Worm (Caenorhabditis elegans) whole organism, midembryonic: ENCODE results near the gene C10C6.7.

Experiments
- T22C8.4 ChIP-seq: fragments of 200-800 bp; sonication (Bioruptor generic); IDR thresholded peaks from 2 replicates; pipeline ENCODE4 v1.3.6; 2022; ENCODE audit warnings: missing genetic modification characterization, missing compliant biosample characterization
- cog-1 ChIP-seq: sonication (generic microtip); optimal IDR thresholded peaks from 2 replicates; lab custom pipeline; 2016; ENCODE audit warnings: missing genetic modification characterization, missing compliant biosample characterization
- flt-1 ChIP-seq: fragments of 200-800 bp; sonication (Bioruptor generic); IDR thresholded peaks from 2 replicates; pipeline ENCODE4 v1.3.6; 2022; ENCODE audit warnings: missing genetic modification characterization, missing compliant biosample characterization
- klf-2 ChIP-seq: fragments of 200-800 bp; sonication (Bioruptor generic); conservative IDR thresholded peaks from 2 replicates; pipeline ENCODE4 v1.3.6; 2022; ENCODE audit warnings: missing genetic modification reagents, missing genetic modification characterization, missing compliant biosample characterization
- med-1 ChIP-seq: sonication (generic microtip); optimal IDR thresholded peaks from 2 replicates; lab custom pipeline; 2017; ENCODE audit warnings: missing genetic modification characterization, mild to moderate bottlenecking, missing compliant biosample characterization, antibody characterized with exemption, missing genetic modification reagents; ENCODE audit not compliant: insufficient read depth
- ref-1 ChIP-seq: fragments of 200-800 bp; sonication (Bioruptor generic); conservative IDR thresholded peaks from 2 replicates; pipeline ENCODE4 v1.3.6; 2022; ENCODE audit warnings: missing genetic modification reagents, missing genetic modification characterization, missing compliant biosample characterization
- tab-1 ChIP-seq: fragments of 200-800 bp; sonication (Bioruptor generic); IDR thresholded peaks from 2 replicates; pipeline ENCODE4 v1.3.6; 2022; ENCODE audit warnings: missing genetic modification characterization, missing compliant biosample characterization
- ztf-23 ChIP-seq: fragments of 200-800 bp; sonication (Bioruptor generic); IDR thresholded peaks from 2 replicates; pipeline ENCODE4 v1.3.6; 2022; ENCODE audit warnings: missing genetic modification reagents, missing genetic modification characterization, missing compliant biosample characterization
- ztf-29 ChIP-seq: fragments of 200-800 bp; sonication (Bioruptor generic); IDR thresholded peaks from 2 replicates; pipeline ENCODE4 v1.3.6; 2022; ENCODE audit warnings: missing genetic modification reagents, missing genetic modification characterization, missing compliant biosample characterization

C10C6.7 gene

ce11 chrIV:11489610-11490339, 22.5 kb upstream of the C10C6.7 start:
- TF ChIP-seq ref-1, result no peak
- TF ChIP-seq T22C8.4 (GFP tag; lab: Robert Waterston, UW), result no peak
- no peak for TF ChIP-seq klf-2 (GFP tag; lab: Robert Waterston, UW)
- no peak for TF ChIP-seq tab-1
- TF ChIP-seq med-1 (GFP tag; lab: Kevin White, UChicago), result no peak
- TF ChIP-seq ztf-29 (GFP tag; lab: Robert Waterston, UW), result no peak
- no peak for TF ChIP-seq cog-1
- TF ChIP-seq ztf-23 (GFP tag; lab: Robert Waterston, UW), result no peak
- no peak for TF ChIP-seq flt-1 (GFP tag; lab: Robert Waterston, UW)

- TF ChIP-seq ref-1, result no peak
- no peak for TF ChIP-seq ztf-23 (GFP tag; lab: Robert Waterston, UW)
- no peak for TF ChIP-seq T22C8.4 (GFP tag; lab: Robert Waterston, UW)
- TF ChIP-seq tab-1, result no peak
- TF ChIP-seq cog-1, result no peak
- TF ChIP-seq ztf-29 (GFP tag; lab: Robert Waterston, UW), result no peak
- no peak for TF ChIP-seq klf-2 (GFP tag; lab: Robert Waterston, UW)
- no peak for TF ChIP-seq med-1 (GFP tag; lab: Kevin White, UChicago)
- no peak for TF ChIP-seq flt-1 (GFP tag; lab: Robert Waterston, UW)
Measured at ce11 chrIV:11489077-11489476, 21.8 kb upstream of the C10C6.7 start.

ce11 chrIV:11487889-11488556, 20.7 kb upstream of the C10C6.7 start:
- TF ChIP-seq T22C8.4 (GFP tag; lab: Robert Waterston, UW) (no peak), flt-1 (GFP tag; lab: Robert Waterston, UW) (no peak), tab-1 (no peak)

- TF ChIP-seq tab-1 (no peak), med-1 (GFP tag; lab: Kevin White, UChicago) (no peak), ztf-29 (GFP tag; lab: Robert Waterston, UW) (no peak), flt-1 (GFP tag; lab: Robert Waterston, UW) (no peak), klf-2 (GFP tag; lab: Robert Waterston, UW) (no peak), ztf-23 (GFP tag; lab: Robert Waterston, UW) (no peak), cog-1 (no peak), ref-1 (no peak), T22C8.4 (GFP tag; lab: Robert Waterston, UW) (no peak)
Measured at ce11 chrIV:11486859-11487258, 19.5 kb upstream of the C10C6.7 start.

- TF ChIP-seq cog-1 (peak; percentile 16), ztf-29 (GFP tag; lab: Robert Waterston, UW) (no peak)
Measured at ce11 chrIV:11480027-11480896, 12.9 kb upstream of the C10C6.7 start, which contains the start of the genes mbf-1 and nse-4. Gene mbf-1 (minus strand): TSS chrIV:11480369. Gene nse-4 (plus strand): TSS chrIV:11480846.

- TF ChIP-seq ztf-23 (GFP tag; lab: Robert Waterston, UW), result no peak
- no peak for TF ChIP-seq tab-1
- no peak for TF ChIP-seq cog-1
- no peak for TF ChIP-seq flt-1 (GFP tag; lab: Robert Waterston, UW)
- TF ChIP-seq ref-1, result no peak
- TF ChIP-seq klf-2 (GFP tag; lab: Robert Waterston, UW), result no peak
Measured at ce11 chrIV:11479095-11479494, 11.8 kb upstream of the C10C6.7 start, which contains the start of gene catp-8. Gene catp-8 (minus strand): TSS chrIV:11479251.

ce11 chrIV:11475080-11475479, 7.8 kb upstream of the C10C6.7 start:
- TF ChIP-seq T22C8.4 (GFP tag; lab: Robert Waterston, UW), result no peak
- TF ChIP-seq ztf-29 (GFP tag; lab: Robert Waterston, UW), result no peak
- TF ChIP-seq med-1 (GFP tag; lab: Kevin White, UChicago), result no peak
- no peak for TF ChIP-seq ref-1
- no peak for TF ChIP-seq cog-1
- TF ChIP-seq tab-1, result no peak
- no peak for TF ChIP-seq ztf-23 (GFP tag; lab: Robert Waterston, UW)
- TF ChIP-seq klf-2 (GFP tag; lab: Robert Waterston, UW), result no peak
- TF ChIP-seq flt-1 (GFP tag; lab: Robert Waterston, UW), result no peak

ce11 chrIV:11474067-11474466, 6.8 kb upstream of the C10C6.7 start:
- TF ChIP-seq flt-1 (GFP tag; lab: Robert Waterston, UW), result peak; percentile 96
- peak; percentile 95 for TF ChIP-seq ztf-23 (GFP tag; lab: Robert Waterston, UW)
- TF ChIP-seq ztf-29 (GFP tag; lab: Robert Waterston, UW), result peak; percentile 94
- peak; percentile 78 for TF ChIP-seq med-1 (GFP tag; lab: Kevin White, UChicago)
- TF ChIP-seq tab-1, result peak; percentile 96
- peak; percentile 91 for TF ChIP-seq ref-1
- TF ChIP-seq cog-1, result peak; percentile 90
- TF ChIP-seq klf-2 (GFP tag; lab: Robert Waterston, UW), result peak; percentile 96
- peak; percentile 86 for TF ChIP-seq T22C8.4 (GFP tag; lab: Robert Waterston, UW)

- TF ChIP-seq ref-1 (no peak), klf-2 (GFP tag; lab: Robert Waterston, UW) (no peak), cog-1 (no peak), flt-1 (GFP tag; lab: Robert Waterston, UW) (no peak), ztf-23 (GFP tag; lab: Robert Waterston, UW) (no peak), med-1 (GFP tag; lab: Kevin White, UChicago) (no peak), tab-1 (no peak), T22C8.4 (GFP tag; lab: Robert Waterston, UW) (no peak)
Measured at ce11 chrIV:11472023-11472422, 4.7 kb upstream of the C10C6.7 start.
